Worm (Caenorhabditis elegans) whole organism, young adult: ENCODE measurements around the gene rei-2.

Source experiments
- B0019.2 ChIP-seq: fragments of 200-800 bp; sonication (Bioruptor generic); conservative IDR thresholded peaks from 2 replicates; pipeline ENCODE4 v1.3.6; 2022; ENCODE audit warnings: missing genetic modification reagents, missing genetic modification characterization, missing compliant biosample characterization
- B0035.1 ChIP-seq: sonication (generic microtip); optimal IDR thresholded peaks from 2 replicates; lab custom pipeline; 2016; ENCODE audit warnings: missing genetic modification characterization, mild to moderate bottlenecking, missing compliant biosample characterization, missing genotype, missing genetic modification reagents
- B0261.1 ChIP-seq: sonication (generic microtip); optimal IDR thresholded peaks from 2 replicates; lab custom pipeline; 2016; ENCODE audit warnings: mild to moderate bottlenecking, missing genetic modification characterization, moderate library complexity, missing compliant biosample characterization
- C06A6.2 ChIP-seq: fragments of 200-800 bp; sonication (Bioruptor generic); conservative IDR thresholded peaks from 2 replicates; pipeline ENCODE4 v1.3.6; 2022; ENCODE audit warnings: missing genetic modification characterization, missing compliant biosample characterization
- F52B5.7 ChIP-seq: sonication (generic microtip); optimal IDR thresholded peaks from 2 replicates; lab custom pipeline; 2016; ENCODE audit warnings: mild to moderate bottlenecking, missing genetic modification characterization, missing compliant biosample characterization
- F57A8.1 ChIP-seq: fragments of 200-800 bp; sonication (Bioruptor generic); optimal IDR thresholded peaks from 2 replicates; lab custom pipeline; 2018; ENCODE audit warnings: mild to moderate bottlenecking, missing genetic modification characterization, moderate library complexity, missing compliant biosample characterization
- T07F8.4 ChIP-seq: sonication (generic microtip); optimal IDR thresholded peaks from 2 replicates; lab custom pipeline; 2016; ENCODE audit warnings: mild to moderate bottlenecking, missing genetic modification characterization, moderate library complexity, missing compliant biosample characterization
- Y53F4B.3 ChIP-seq: fragments of 200-800 bp; sonication (Bioruptor generic); IDR thresholded peaks from 2 replicates; pipeline ENCODE4 v1.3.6; 2022; ENCODE audit warnings: missing genetic modification reagents, missing genetic modification characterization, missing compliant biosample characterization
- atf-7 ChIP-seq: sonication (generic microtip); optimal IDR thresholded peaks from 2 replicates; lab custom pipeline; 2017; ENCODE audit warnings: mild to moderate bottlenecking, missing genetic modification characterization, missing compliant biosample characterization
- cebp-1 ChIP-seq, 2 experiments: fragments of 200-800 bp in 1 of 2; sonication (Bioruptor generic) in 1 of 2; sonication (generic microtip) in 1 of 2; IDR thresholded peaks in 1 of 2; optimal IDR thresholded peaks in 1 of 2; 2 replicates each; pipeline versions ENCODE4 v1.3.6 to Lab custom; 2017 to 2022; ENCODE audit warnings: missing compliant biosample characterization in 2 of 2, missing genetic modification characterization in 2 of 2, mild to moderate bottlenecking in 1 of 2, missing genetic modification reagents in 1 of 2, moderate library complexity in 1 of 2
- cebp-2 ChIP-seq: fragments of 200-800 bp; sonication (Bioruptor generic); IDR thresholded peaks from 2 replicates; pipeline ENCODE4 v1.3.6; 2022; ENCODE audit warnings: missing genetic modification characterization, missing compliant biosample characterization
- chd-7 ChIP-seq: sonication (generic microtip); optimal IDR thresholded peaks from 2 replicates; lab custom pipeline; 2016; ENCODE audit warnings: mild to moderate bottlenecking, missing genetic modification characterization, moderate library complexity, missing compliant biosample characterization
- die-1 ChIP-seq: sonication (generic microtip); optimal IDR thresholded peaks from 2 replicates; lab custom pipeline; 2016; ENCODE audit warnings: missing genotype, mild to moderate bottlenecking, missing genetic modification characterization, missing compliant biosample characterization
- fkh-3 ChIP-seq: sonication (generic microtip); optimal IDR thresholded peaks from 2 replicates; lab custom pipeline; 2016; ENCODE audit warnings: mild to moderate bottlenecking, missing genetic modification characterization, missing compliant biosample characterization
- hmg-1.2 ChIP-seq: fragments of 200-800 bp; sonication (Bioruptor generic); IDR thresholded peaks from 2 replicates; pipeline ENCODE4 v1.3.6; 2022; ENCODE audit warnings: missing genetic modification reagents, missing genetic modification characterization, missing compliant biosample characterization
- lag-1 ChIP-seq: fragments of 200-800 bp; sonication (Bioruptor generic); IDR thresholded peaks from 2 replicates; pipeline ENCODE4 v1.3.6; 2022; ENCODE audit warnings: missing genetic modification reagents, missing genetic modification characterization, missing compliant biosample characterization
- lsy-27 ChIP-seq: sonication (generic microtip); optimal IDR thresholded peaks from 2 replicates; lab custom pipeline; 2017; ENCODE audit warnings: missing genetic modification characterization, mild to moderate bottlenecking, missing compliant biosample characterization, antibody characterized with exemption, missing genotype, borderline replicate concordance; ENCODE audit not compliant: insufficient read depth
- madf-10 ChIP-seq: sonication (generic microtip); optimal IDR thresholded peaks from 2 replicates; lab custom pipeline; 2016; ENCODE audit warnings: mild to moderate bottlenecking, missing genetic modification characterization, missing compliant biosample characterization
- mes-4 ChIP-seq: sonication (generic microtip); optimal IDR thresholded peaks from 2 replicates; lab custom pipeline; 2016; ENCODE audit warnings: missing genotype, missing genetic modification characterization, missing compliant biosample characterization
- mxl-1 ChIP-seq: sonication (generic microtip); optimal IDR thresholded peaks from 2 replicates; lab custom pipeline; 2016; ENCODE audit warnings: missing genetic modification characterization, missing compliant biosample characterization
- nfya-2 ChIP-seq: fragments of 200-800 bp; sonication (Bioruptor generic); IDR thresholded peaks from 2 replicates; pipeline ENCODE4 v1.3.6; 2022; ENCODE audit warnings: missing genetic modification reagents, missing genetic modification characterization, missing compliant biosample characterization
- nhr-27 ChIP-seq: fragments of 200-800 bp; sonication (Bioruptor generic); optimal IDR thresholded peaks from 2 replicates; lab custom pipeline; 2018; ENCODE audit warnings: mild to moderate bottlenecking, missing genetic modification characterization, moderate library complexity, missing compliant biosample characterization
- pha-4 ChIP-seq: fragments of 150-350 bp; sonication (generic microtip); optimal IDR thresholded peaks from 2 replicates; lab custom pipeline; 2014; ENCODE audit warnings: missing biosample characterization, missing genetic modification reagents, missing genetic modification characterization
- sdz-38 ChIP-seq: sonication (generic microtip); optimal IDR thresholded peaks from 2 replicates; lab custom pipeline; 2016; ENCODE audit warnings: missing genotype, missing genetic modification characterization, missing compliant biosample characterization
- snpc-1.1 ChIP-seq: sonication (generic microtip); optimal IDR thresholded peaks from 2 replicates; lab custom pipeline; 2017; ENCODE audit warnings: missing genetic modification characterization, mild to moderate bottlenecking, missing compliant biosample characterization, antibody characterized with exemption, moderate library complexity, missing genotype, missing genetic modification reagents; ENCODE audit not compliant: insufficient read depth
- sptf-2 ChIP-seq: fragments of 200-800 bp; sonication (Bioruptor generic); optimal IDR thresholded peaks from 2 replicates; lab custom pipeline; 2018; ENCODE audit warnings: mild to moderate bottlenecking, missing genetic modification characterization, missing compliant biosample characterization
- tbx-9 ChIP-seq: sonication (generic microtip); optimal IDR thresholded peaks from 2 replicates; lab custom pipeline; 2016; ENCODE audit warnings: borderline replicate concordance, missing genetic modification characterization, inconsistent platforms, missing compliant biosample characterization
- ztf-22 ChIP-seq: fragments of 200-800 bp; sonication (Bioruptor generic); optimal IDR thresholded peaks from 2 replicates; lab custom pipeline; 2018; ENCODE audit warnings: mild to moderate bottlenecking, missing genetic modification characterization, moderate library complexity, missing compliant biosample characterization
- ztf-25 ChIP-seq: fragments of 200-800 bp; sonication (Bioruptor generic); IDR thresholded peaks from 2 replicates; pipeline ENCODE4 v1.3.6; 2022; ENCODE audit warnings: missing genetic modification reagents, missing genetic modification characterization, missing compliant biosample characterization
- ztf-26 ChIP-seq: sonication (generic microtip); optimal IDR thresholded peaks from 2 replicates; lab custom pipeline; 2017; ENCODE audit warnings: missing genetic modification characterization, missing compliant biosample characterization
- ztf-3 ChIP-seq: fragments of 200-800 bp; sonication (Bioruptor generic); optimal IDR thresholded peaks from 2 replicates; lab custom pipeline; 2018; ENCODE audit warnings: mild to moderate bottlenecking, missing genetic modification characterization, missing compliant biosample characterization
- ztf-6 ChIP-seq: fragments of 200-800 bp; sonication (Bioruptor generic); IDR thresholded peaks from 2 replicates; pipeline ENCODE4 v1.3.6; 2022; ENCODE audit warnings: missing genetic modification reagents, missing genetic modification characterization, missing compliant biosample characterization

rei-2 gene

ce11 chrX:1111603-1112002 is 23.7 kb upstream of the rei-2 start, which contains the start of gene C05D9.3 (continued):
- TF ChIP-seq cebp-2 (GFP tag; lab: Robert Waterston, UW) = no peak
- TF ChIP-seq B0261.1 (tag; lab: Kevin White, UChicago) = no peak

ce11 chrX:1110723-1111122 is 22.8 kb upstream of the rei-2 start:
- TF ChIP-seq F57A8.1 (GFP tag; lab: Kevin White, UChicago) (no peak), F52B5.7 (tag; lab: Kevin White, UChicago) (no peak), die-1 (tag; lab: Kevin White, UChicago) (no peak), fkh-3 (tag; lab: Kevin White, UChicago) (no peak), mxl-1 (tag; lab: Kevin White, UChicago) (no peak), lsy-27 (tag; lab: Kevin White, UChicago) (no peak), atf-7 (tag; lab: Kevin White, UChicago) (no peak), ztf-25 (GFP tag; lab: Robert Waterston, UW) (no peak), sptf-2 (no peak), ztf-3 (no peak), lag-1 (GFP tag; lab: Robert Waterston, UW) (no peak), Y53F4B.3 (GFP tag; lab: Robert Waterston, UW) (no peak), snpc-1.1 (no peak), chd-7 (no peak), B0035.1 (tag; lab: Kevin White, UChicago) (no peak), mes-4 (tag; lab: Kevin White, UChicago) (no peak)
- TF ChIP-seq, all 124 proteins: peak for 0

ce11 chrX:1108874-1109273 is 20.9 kb upstream of the rei-2 start:
- TF ChIP-seq ztf-22 (GFP tag; lab: Kevin White, UChicago) (no peak), madf-10 (tag; lab: Kevin White, UChicago) (no peak), ztf-26 (tag; lab: Kevin White, UChicago) (no peak), ztf-6 (GFP tag; lab: Robert Waterston, UW) (no peak), T07F8.4 (tag; lab: Kevin White, UChicago) (no peak), nhr-27 (no peak), sdz-38 (tag; lab: Kevin White, UChicago) (no peak), nfya-2 (GFP tag; lab: Robert Waterston, UW) (no peak)

ce11 chrX:1107758-1108157 is 19.8 kb upstream of the rei-2 start, which contains the start of gene C05D9.4:
Gene C05D9.4, plus strand, starts transcription at chrX:1108058.
- no peak for TF ChIP-seq tbx-9
- no peak for TF ChIP-seq cebp-1 (GFP tag; IDR thresholded peaks at IDR 0.05; lab: Robert Waterston, UW)
- TF ChIP-seq cebp-1 (tag; optimal IDR thresholded peaks at IDR 0.05; lab: Kevin White, UChicago) = no peak
- no peak for TF ChIP-seq B0019.2 (GFP tag; lab: Robert Waterston, UW)
- TF ChIP-seq pha-4 = no peak
- TF ChIP-seq, all 124 proteins: peak for 0

ce11 chrX:1103702-1104262 is 15.8 kb upstream of the rei-2 start, which contains the start of gene ife-4:
Gene ife-4, plus strand, starts transcription at chrX:1104212.
- TF ChIP-seq hmg-1.2 (peak; percentile 44; the same call in 1 of the 2 replicates), C06A6.2 (GFP tag; lab: Robert Waterston, UW) (no peak)
